Worm (Caenorhabditis elegans) whole organism, mixed stage, embryonic: Measurements from ENCODE around the gene best-9.

Experiments used
- nhr-12 ChIP-seq: fragments of 150-350 bp; optimal IDR thresholded peaks from 2 replicates; lab custom pipeline; 2014; ENCODE audit warnings: missing biosample characterization, missing genetic modification characterization
- snpc-4 ChIP-seq: fragments of 150-350 bp; optimal IDR thresholded peaks from 2 replicates; lab custom pipeline; 2014; ENCODE audit warnings: missing biosample characterization, missing genetic modification characterization
- sptf-1 ChIP-seq: sonication (generic microtip); optimal IDR thresholded peaks from 2 replicates; lab custom pipeline; 2017; ENCODE audit warnings: mild to moderate bottlenecking, missing genetic modification characterization, moderate library complexity, missing compliant biosample characterization
- unc-62 ChIP-seq: fragments of 150-350 bp; optimal IDR thresholded peaks from 2 replicates; lab custom pipeline; 2014; ENCODE audit warnings: missing biosample characterization, missing genetic modification reagents, missing genetic modification characterization

DNA sequence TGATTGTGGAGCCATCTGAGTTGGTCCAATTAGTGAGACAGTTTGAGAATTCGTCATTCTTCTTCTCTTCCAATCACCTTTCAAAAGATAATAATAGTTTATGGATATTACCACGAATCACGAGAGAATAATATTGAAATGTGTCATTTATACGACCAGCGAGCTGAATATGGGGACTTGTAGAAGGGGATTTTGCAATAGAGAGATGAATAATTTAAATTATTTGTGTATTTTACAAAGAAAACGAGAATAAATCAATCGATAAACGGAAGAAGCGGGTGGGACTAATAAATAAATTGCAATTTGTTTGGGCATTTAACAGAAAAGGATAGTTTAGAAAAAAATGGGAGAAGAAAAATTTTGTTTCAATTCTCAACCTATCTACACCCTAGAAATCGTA is 22.1 kb downstream of the best-9 start, which contains the start of gene odr-8:
- TF ChIP-seq sptf-1 (tag; lab: Kevin White, UChicago) = no peak
- TF ChIP-seq snpc-4 (tag; lab: Kevin White, UChicago) = no peak
- TF ChIP-seq nhr-12 (tag; lab: Kevin White, UChicago) = no peak
- no peak for TF ChIP-seq unc-62
